Worm (Caenorhabditis elegans) whole organism, young adult: ENCODE data around the gene F11F1.1.
A peak's percentile ranks its signal among the peaks of the same experiment; 100 is the strongest.

ENCODE experiments used
- B0019.2 ChIP-seq: fragments of 200-800 bp; sonication (Bioruptor generic); conservative IDR thresholded peaks from 2 replicates; pipeline ENCODE4 v1.3.6; 2022; ENCODE audit warnings: missing genetic modification reagents, missing genetic modification characterization, missing compliant biosample characterization
- B0261.1 ChIP-seq: sonication (generic microtip); optimal IDR thresholded peaks from 2 replicates; lab custom pipeline; 2016; ENCODE audit warnings: mild to moderate bottlenecking, missing genetic modification characterization, moderate library complexity, missing compliant biosample characterization
- C17E4.6 ChIP-seq: fragments of 200-800 bp; sonication (Bioruptor generic); IDR thresholded peaks from 2 replicates; pipeline ENCODE4 v1.3.6; 2022; ENCODE audit warnings: missing genetic modification reagents, missing genetic modification characterization, missing compliant biosample characterization
- F10E7.11 ChIP-seq: sonication (generic microtip); optimal IDR thresholded peaks from 2 replicates; lab custom pipeline; 2017; ENCODE audit warnings: mild to moderate bottlenecking, missing genetic modification characterization, moderate library complexity, missing compliant biosample characterization
- F52B5.7 ChIP-seq: sonication (generic microtip); optimal IDR thresholded peaks from 2 replicates; lab custom pipeline; 2016; ENCODE audit warnings: mild to moderate bottlenecking, missing genetic modification characterization, missing compliant biosample characterization
- K12H6.12 ChIP-seq: fragments of 200-800 bp; sonication (Bioruptor generic); optimal IDR thresholded peaks from 2 replicates; lab custom pipeline; 2018; ENCODE audit warnings: mild to moderate bottlenecking, missing genetic modification characterization, missing compliant biosample characterization
- Y53F4B.3 ChIP-seq: fragments of 200-800 bp; sonication (Bioruptor generic); IDR thresholded peaks from 2 replicates; pipeline ENCODE4 v1.3.6; 2022; ENCODE audit warnings: missing genetic modification reagents, missing genetic modification characterization, missing compliant biosample characterization
- Y67H2A.10 ChIP-seq: fragments of 200-800 bp; sonication (Bioruptor generic); conservative IDR thresholded peaks from 2 replicates; pipeline ENCODE4 v1.3.6; 2022; ENCODE audit warnings: missing genetic modification reagents, missing genetic modification characterization, missing compliant biosample characterization
- ama-1 ChIP-seq, 3 experiments: fragments of 150-350 bp in 1 of 3; sonication (generic microtip) in 2 of 3; optimal IDR thresholded peaks; 2 replicates each; lab custom pipeline; 2014 to 2018; ENCODE audit warnings: missing biosample characterization in 2 of 3, missing genetic modification characterization in 2 of 3, missing genetic modification reagents in 2 of 3
- attf-5 ChIP-seq: fragments of 200-800 bp; sonication (Bioruptor generic); optimal IDR thresholded peaks from 2 replicates; lab custom pipeline; 2018; ENCODE audit warnings: mild to moderate bottlenecking, missing genetic modification characterization, missing compliant biosample characterization
- attf-6 ChIP-seq: fragments of 200-800 bp; sonication (Bioruptor generic); IDR thresholded peaks from 2 replicates; pipeline ENCODE4 v1.3.6; 2022; ENCODE audit warnings: missing genetic modification reagents, missing genetic modification characterization, missing compliant biosample characterization
- ccch-3 ChIP-seq: fragments of 200-800 bp; sonication (Bioruptor generic); optimal IDR thresholded peaks from 2 replicates; lab custom pipeline; 2018; ENCODE audit warnings: mild to moderate bottlenecking, missing genetic modification characterization, missing compliant biosample characterization
- cebp-2 ChIP-seq: fragments of 200-800 bp; sonication (Bioruptor generic); IDR thresholded peaks from 2 replicates; pipeline ENCODE4 v1.3.6; 2022; ENCODE audit warnings: missing genetic modification characterization, missing compliant biosample characterization
- ceh-79 ChIP-seq: sonication (generic microtip); optimal IDR thresholded peaks from 2 replicates; lab custom pipeline; 2017; ENCODE audit warnings: mild to moderate bottlenecking, missing genetic modification characterization, missing compliant biosample characterization
- die-1 ChIP-seq: sonication (generic microtip); optimal IDR thresholded peaks from 2 replicates; lab custom pipeline; 2016; ENCODE audit warnings: missing genotype, mild to moderate bottlenecking, missing genetic modification characterization, missing compliant biosample characterization
- dpff-1 ChIP-seq: sonication (generic microtip); optimal IDR thresholded peaks from 2 replicates; lab custom pipeline; 2017; ENCODE audit warnings: mild to moderate bottlenecking, missing genetic modification characterization, missing compliant biosample characterization
- dpl-1 ChIP-seq: fragments of 150-350 bp; optimal IDR thresholded peaks from 2 replicates; lab custom pipeline; 2014; ENCODE audit warnings: missing biosample characterization, missing genetic modification reagents, missing genetic modification characterization
- egl-44 ChIP-seq: fragments of 200-800 bp; sonication (Bioruptor generic); IDR thresholded peaks from 2 replicates; pipeline ENCODE4 v1.3.6; 2022; ENCODE audit warnings: missing genetic modification reagents, missing genetic modification characterization, missing compliant biosample characterization
- ekl-4 ChIP-seq: fragments of 200-800 bp; sonication (Bioruptor generic); IDR thresholded peaks from 2 replicates; pipeline ENCODE4 v1.3.6; 2022; ENCODE audit warnings: missing genetic modification reagents, missing genetic modification characterization, missing compliant biosample characterization
- fkh-3 ChIP-seq: sonication (generic microtip); optimal IDR thresholded peaks from 2 replicates; lab custom pipeline; 2016; ENCODE audit warnings: mild to moderate bottlenecking, missing genetic modification characterization, missing compliant biosample characterization
- gei-17 ChIP-seq: fragments of 200-800 bp; sonication (Bioruptor generic); optimal IDR thresholded peaks from 2 replicates; lab custom pipeline; 2018; ENCODE audit warnings: mild to moderate bottlenecking, missing genetic modification characterization, missing compliant biosample characterization
- hlh-12 ChIP-seq: sonication (generic microtip); optimal IDR thresholded peaks from 2 replicates; lab custom pipeline; 2016; ENCODE audit warnings: missing genetic modification characterization, missing compliant biosample characterization
- hlh-26 ChIP-seq: fragments of 200-800 bp; sonication (Bioruptor generic); conservative IDR thresholded peaks from 2 replicates; pipeline ENCODE4 v1.3.6; 2022; ENCODE audit warnings: missing genetic modification reagents, missing genetic modification characterization, missing compliant biosample characterization
- hmg-20 ChIP-seq: fragments of 200-800 bp; sonication (Bioruptor generic); IDR thresholded peaks from 2 replicates; pipeline ENCODE4 v1.3.6; 2022; ENCODE audit warnings: missing genetic modification reagents, missing genetic modification characterization, missing compliant biosample characterization
- hsf-1 ChIP-seq: fragments of 200-800 bp; sonication (Bioruptor generic); IDR thresholded peaks from 2 replicates; pipeline ENCODE4 v1.3.6; 2022; ENCODE audit warnings: missing genetic modification reagents, missing genetic modification characterization, missing compliant biosample characterization
- let-526 ChIP-seq: fragments of 200-800 bp; sonication (Bioruptor generic); IDR thresholded peaks from 2 replicates; pipeline ENCODE4 v1.3.6; 2022; ENCODE audit warnings: missing genetic modification reagents, missing genetic modification characterization, missing compliant biosample characterization
- let-607 ChIP-seq, 2 experiments: fragments of 200-800 bp in 1 of 2; sonication (Bioruptor generic) in 1 of 2; sonication (generic microtip) in 1 of 2; optimal IDR thresholded peaks; 2 replicates each; lab custom pipeline; 2016 to 2018; ENCODE audit warnings: mild to moderate bottlenecking in 2 of 2, missing compliant biosample characterization in 2 of 2, missing genetic modification characterization in 2 of 2, moderate library complexity in 2 of 2, missing genotype in 1 of 2
- lin-35 ChIP-seq, 3 experiments: fragments of 150-350 bp in 2 of 3; sonication (generic microtip) in 1 of 3; optimal IDR thresholded peaks; 2 replicates each; lab custom pipeline; 2014 to 2018; ENCODE audit warnings: missing biosample characterization in 3 of 3, missing genetic modification characterization in 3 of 3, missing genetic modification reagents in 3 of 3
- lir-1 ChIP-seq: fragments of 200-800 bp; sonication (Bioruptor generic); conservative IDR thresholded peaks from 2 replicates; pipeline ENCODE4 v1.3.6; 2022; ENCODE audit warnings: missing genetic modification reagents, missing genetic modification characterization, missing compliant biosample characterization
- madf-10 ChIP-seq: sonication (generic microtip); optimal IDR thresholded peaks from 2 replicates; lab custom pipeline; 2016; ENCODE audit warnings: mild to moderate bottlenecking, missing genetic modification characterization, missing compliant biosample characterization
- madf-6 ChIP-seq: fragments of 200-800 bp; sonication (Bioruptor generic); IDR thresholded peaks from 2 replicates; pipeline ENCODE4 v1.3.6; 2022; ENCODE audit warnings: missing genetic modification reagents, missing genetic modification characterization, missing compliant biosample characterization
- nfya-1 ChIP-seq: sonication (generic microtip); optimal IDR thresholded peaks from 2 replicates; lab custom pipeline; 2017; ENCODE audit warnings: antibody characterized with exemption, missing compliant biosample characterization, missing genetic modification characterization, borderline replicate concordance; ENCODE audit not compliant: insufficient read depth
- nhr-27 ChIP-seq: fragments of 200-800 bp; sonication (Bioruptor generic); optimal IDR thresholded peaks from 2 replicates; lab custom pipeline; 2018; ENCODE audit warnings: mild to moderate bottlenecking, missing genetic modification characterization, moderate library complexity, missing compliant biosample characterization
- rcor-1 ChIP-seq: fragments of 200-800 bp; sonication (Bioruptor generic); IDR thresholded peaks from 2 replicates; pipeline ENCODE4 v1.3.6; 2022; ENCODE audit warnings: missing genetic modification reagents, missing genetic modification characterization, missing compliant biosample characterization
- rec-8 ChIP-seq, 2 experiments: sonication (generic microtip); optimal IDR thresholded peaks; 2 replicates each; lab custom pipeline; 2016; ENCODE audit warnings: mild to moderate bottlenecking in 2 of 2, missing genetic modification characterization in 2 of 2, missing genetic modification reagents in 2 of 2, missing genotype in 2 of 2, missing biosample characterization in 1 of 2, missing compliant biosample characterization in 1 of 2, moderate library complexity in 1 of 2
- sea-2 ChIP-seq: fragments of 200-800 bp; sonication (Bioruptor generic); IDR thresholded peaks from 2 replicates; pipeline ENCODE4 v1.3.6; 2022; ENCODE audit warnings: missing genetic modification characterization, missing compliant biosample characterization
- snpc-4 ChIP-seq, 5 experiments: fragments of 150-350 bp in 1 of 5; sonication (generic microtip) in 4 of 5; optimal IDR thresholded peaks; 2 replicates each; lab custom pipeline; 2014 to 2018; ENCODE audit warnings: missing genetic modification characterization in 5 of 5, missing biosample characterization in 3 of 5, antibody characterized with exemption in 2 of 5, mild to moderate bottlenecking in 2 of 5, missing compliant biosample characterization in 2 of 5, missing genotype in 2 of 5, moderate library complexity in 2 of 5, missing genetic modification reagents in 1 of 5
- somi-1 ChIP-seq: fragments of 200-800 bp; sonication (Bioruptor generic); optimal IDR thresholded peaks from 2 replicates; lab custom pipeline; 2018; ENCODE audit warnings: mild to moderate bottlenecking, missing genetic modification characterization, missing compliant biosample characterization
- tbx-9 ChIP-seq: sonication (generic microtip); optimal IDR thresholded peaks from 2 replicates; lab custom pipeline; 2016; ENCODE audit warnings: borderline replicate concordance, missing genetic modification characterization, inconsistent platforms, missing compliant biosample characterization

Gene F11F1.1

ce11 chrIII:13378242-13378641, 17.1 kb upstream of the F11F1.1 start, which contains the start of gene T03F6.10:
TSS of gene T03F6.10 (minus strand) at chrIII:13378342.
- TF ChIP-seq snpc-4 (GFP tag; optimal IDR thresholded peaks at IDR 0.05; lab: Kevin White, UChicago) (no peak), snpc-4 (tag; optimal IDR thresholded peaks at IDR 0.05; lab: Kevin White, UChicago) (no peak), cebp-2 (0 out of 2 replicates have a peak, but pooled peaks have one; percentile 29)

- TF ChIP-seq ceh-79 (tag; lab: Kevin White, UChicago) (no peak), tbx-9 (tag; lab: Kevin White, UChicago) (no peak), F52B5.7 (tag; lab: Kevin White, UChicago) (no peak), fkh-3 (tag; lab: Kevin White, UChicago) (no peak), Y67H2A.10 (no peak), ekl-4 (no peak), dpff-1 (tag; lab: Kevin White, UChicago) (no peak), madf-10 (tag; lab: Kevin White, UChicago) (no peak), hmg-20 (GFP tag; lab: Robert Waterston, UW) (no peak), hlh-12 (no peak), B0019.2 (no peak), egl-44 (GFP tag; lab: Robert Waterston, UW) (no peak), somi-1 (GFP tag; lab: Kevin White, UChicago) (no peak), lir-1 (GFP tag; lab: Robert Waterston, UW) (no peak), madf-6 (no peak), hsf-1 (GFP tag; lab: Robert Waterston, UW) (no peak), C17E4.6 (GFP tag; lab: Robert Waterston, UW) (no peak), K12H6.12 (no peak), ama-1 (optimal IDR thresholded peaks at IDR 0.05; lab: Kevin White, UChicago) (no peak), ama-1 (GFP tag; optimal IDR thresholded peaks at IDR 0.05; lab: Kevin White, UChicago) (no peak)
Measured at ce11 chrIII:13380196-13380595, 15.2 kb upstream of the F11F1.1 start, which contains the start of gene T03F6.6. TSS of gene T03F6.6 (minus strand) at chrIII:13380296.

- TF ChIP-seq B0261.1 (tag; lab: Kevin White, UChicago) (no peak), lin-35 (GFP tag; optimal IDR thresholded peaks at IDR 0.05; lab: Kevin White, UChicago) (no peak), attf-5 (no peak), rcor-1 (GFP tag; lab: Robert Waterston, UW) (no peak), gei-17 (GFP tag; lab: Kevin White, UChicago) (no peak), ccch-3 (GFP tag; lab: Kevin White, UChicago) (no peak), dpl-1 (GFP tag; lab: Kevin White, UChicago) (no peak), attf-6 (GFP tag; lab: Robert Waterston, UW) (no peak), die-1 (tag; lab: Kevin White, UChicago) (no peak), hlh-26 (GFP tag; lab: Robert Waterston, UW) (no peak), let-607 (tag; optimal IDR thresholded peaks at IDR 0.05; lab: Kevin White, UChicago) (no peak), nfya-1 (no peak), madf-10 (tag; lab: Kevin White, UChicago) (no peak), sea-2 (GFP tag; lab: Robert Waterston, UW) (no peak), nhr-27 (tag; lab: Kevin White, UChicago) (no peak), lir-1 (GFP tag; lab: Robert Waterston, UW) (no peak), Y53F4B.3 (GFP tag; lab: Robert Waterston, UW) (no peak), rec-8 (tag; optimal IDR thresholded peaks at IDR 0.05; lab: Kevin White, UChicago) (no peak), let-526 (GFP tag; lab: Robert Waterston, UW) (no peak), F10E7.11 (tag; lab: Kevin White, UChicago) (no peak)
Measured at ce11 chrIII:13380881-13381280, 14.5 kb upstream of the F11F1.1 start.
